Worm (Caenorhabditis elegans) whole organism, L1 larva: ENCODE results near the gene srh-112.
"Not testable (repeated sequence)": the region's sequence is repeated elsewhere in the genome, so short reads cannot be mapped to it uniquely, and the experiment has no call there.

Experiments
- Y116A8C.19 ChIP-seq: sonication (generic microtip); optimal IDR thresholded peaks from 2 replicates; lab custom pipeline; 2016; ENCODE audit warnings: missing compliant biosample characterization, missing genetic modification characterization, borderline replicate concordance
- ceh-63 ChIP-seq: fragments of 200-800 bp; sonication (Bioruptor generic); optimal IDR thresholded peaks from 2 replicates; lab custom pipeline; 2018; ENCODE audit warnings: mild to moderate bottlenecking, missing genetic modification characterization, missing compliant biosample characterization
- dpl-1 ChIP-seq, 3 experiments: fragments of 150-350 bp in 2 of 3; sonication (generic microtip) in 1 of 3; optimal IDR thresholded peaks; 2 replicates each; lab custom pipeline; 2014 to 2017; ENCODE audit warnings: missing biosample characterization in 3 of 3, missing genetic modification characterization in 3 of 3, missing genetic modification reagents in 3 of 3
- egl-27 ChIP-seq, 2 experiments: fragments of 150-350 bp in 1 of 2; sonication (generic microtip); optimal IDR thresholded peaks; 3 replicates each; lab custom pipeline; 2017 to 2018; ENCODE audit warnings: missing biosample characterization in 2 of 2, missing genetic modification characterization in 2 of 2, missing genetic modification reagents in 2 of 2
- elt-3 ChIP-seq, 6 experiments: fragments of 150-350 bp in 1 of 6; sonication (generic microtip); optimal IDR thresholded peaks; 2 replicates each; lab custom pipeline; 2017 to 2018; ENCODE audit warnings: missing biosample characterization in 6 of 6, missing genetic modification characterization in 6 of 6, inconsistent platforms in 1 of 6
- ets-5 ChIP-seq: fragments of 200-800 bp; sonication (Bioruptor generic); IDR thresholded peaks from 2 replicates; pipeline ENCODE4 v1.3.6; 2022; ENCODE audit warnings: missing genetic modification characterization, missing compliant biosample characterization
- fos-1 ChIP-seq: fragments of 150-350 bp; optimal IDR thresholded peaks from 2 replicates; lab custom pipeline; 2014; ENCODE audit warnings: missing biosample characterization, missing genetic modification characterization
- lin-15B ChIP-seq: fragments of 150-350 bp; sonication (generic microtip); optimal IDR thresholded peaks from 3 replicates; lab custom pipeline; 2014; ENCODE audit warnings: missing biosample characterization, missing genetic modification characterization
- nhr-71 ChIP-seq: sonication (generic microtip); optimal IDR thresholded peaks from 2 replicates; lab custom pipeline; 2016; ENCODE audit warnings: mild to moderate bottlenecking, missing genetic modification characterization, moderate library complexity, missing compliant biosample characterization
- pag-3 ChIP-seq: sonication (generic microtip); optimal IDR thresholded peaks from 2 replicates; lab custom pipeline; 2017; ENCODE audit warnings: missing genetic modification characterization, mild to moderate bottlenecking, missing compliant biosample characterization, antibody characterized with exemption, borderline replicate concordance; ENCODE audit not compliant: insufficient read depth
- unc-86 ChIP-seq: sonication (generic microtip); optimal IDR thresholded peaks from 2 replicates; lab custom pipeline; 2016; ENCODE audit warnings: missing genetic modification characterization, missing compliant biosample characterization

- not testable (repeated sequence) for TF ChIP-seq nhr-71 (tag; lab: Kevin White, UChicago); pag-3 (tag; lab: Kevin White, UChicago); egl-27 (tag; optimal IDR thresholded peaks at IDR 0.05; lab: Kevin White, UChicago); ceh-63 (GFP tag; lab: Kevin White, UChicago); elt-3 (tag; optimal IDR thresholded peaks at IDR 0.05; lab: Kevin White, UChicago); lin-15B (tag; lab: Kevin White, UChicago); fos-1 (tag; lab: Kevin White, UChicago); unc-86 (tag; lab: Kevin White, UChicago); Y116A8C.19; dpl-1 (GFP tag; optimal IDR thresholded peaks at IDR 0.05; lab: Kevin White, UChicago); ets-5 (GFP tag; lab: Robert Waterston, UW)
Observed at ce11 chrV:17255028-17255427, 29.0 kb upstream of the srh-112 start, which contains the start of gene srh-116.
